Fruit fly (Drosophila melanogaster): ENCODE measurements around the gene CG4678.

Gene CG4678

dm6 chrX:16750712-16751578, 55.0 kb downstream of the CG4678 start (continued):
- TF ChIP-seq Spps (tag; optimal IDR thresholded peaks at IDR 0.05) = peak; percentile 63
- TF ChIP-seq CG3995 (GFP tag; optimal IDR thresholded peaks at IDR 0.05) = no peak
- peak; percentile 35 for TF ChIP-seq CG4730 (GFP tag; IDR thresholded peaks at IDR 0.05)
- no peak for TF ChIP-seq ftz-f1 (GFP tag; optimal IDR thresholded peaks at IDR 0.05)
- no peak for TF ChIP-seq NC2β (GFP tag; optimal IDR thresholded peaks at IDR 0.05)
- peak; percentile 47 for TF ChIP-seq CG8359 (GFP tag; optimal IDR thresholded peaks at IDR 0.05; ENCODE audit: borderline replicate concordance)
- peak; percentile 65 for TF ChIP-seq vvl (GFP tag; IDR thresholded peaks at IDR 0.05)
- TF ChIP-seq unpg (GFP tag; optimal IDR thresholded peaks at IDR 0.05) = peak; percentile 79
- TF ChIP-seq CG6175 (GFP tag; IDR thresholded peaks at IDR 0.05) = no peak
- TF ChIP-seq h (optimal IDR thresholded peaks at IDR 0.05) = no peak
- no peak for TF ChIP-seq CG33213 (GFP tag; optimal IDR thresholded peaks at IDR 0.05)
- TF ChIP-seq tll (GFP tag; optimal IDR thresholded peaks at IDR 0.05) = no peak
- peak; percentile 82 for TF ChIP-seq nmo (GFP tag; optimal IDR thresholded peaks at IDR 0.05)
- TF ChIP-seq CG9437 (GFP tag; optimal IDR thresholded peaks at IDR 0.05) = peak; percentile 53
- TF ChIP-seq CG18619 (GFP tag; optimal IDR thresholded peaks at IDR 0.05) = peak; percentile 67
- TF ChIP-seq ab (GFP tag; optimal IDR thresholded peaks at IDR 0.05) = no peak
- peak; percentile 60 for TF ChIP-seq lmd (GFP tag; IDR thresholded peaks at IDR 0.05)
- TF ChIP-seq Kr (GFP tag; optimal IDR thresholded peaks at IDR 0.05) = no peak
- TF ChIP-seq schlank (tag; optimal IDR thresholded peaks at IDR 0.05) = peak; percentile 16
- peak; percentile 86 for TF ChIP-seq Drgx (GFP tag; IDR thresholded peaks at IDR 0.05)
- no peak for TF ChIP-seq fru (optimal IDR thresholded peaks at IDR 0.05)
- peak; percentile 62 for TF ChIP-seq CrebB (tag; optimal IDR thresholded peaks at IDR 0.05)
- peak; percentile 35 for TF ChIP-seq CG6683 (GFP tag; optimal IDR thresholded peaks at IDR 0.05)
- TF ChIP-seq HmgD (GFP tag; optimal IDR thresholded peaks at IDR 0.05) = no peak
- peak; percentile 12 to 33 for TF ChIP-seq Pdp1 (GFP tag; optimal IDR thresholded peaks at IDR 0.05)
- peak; percentile 71 for TF ChIP-seq Sox102F (GFP tag; optimal IDR thresholded peaks at IDR 0.05)
- no peak for TF ChIP-seq CG43689 (GFP tag; IDR thresholded peaks at IDR 0.05)
- no peak for TF ChIP-seq Atf3 (GFP tag; optimal IDR thresholded peaks at IDR 0.05)
- peak; percentile 78 for TF ChIP-seq corto (GFP tag; optimal IDR thresholded peaks at IDR 0.05)
- no peak for TF ChIP-seq CG16863 (GFP tag; optimal IDR thresholded peaks at IDR 0.05)
- TF ChIP-seq CG15269 (tag; optimal IDR thresholded peaks at IDR 0.05) = peak; percentile 81
- peak in 1 of 2 experiments; percentile 48 for TF ChIP-seq Trl (optimal IDR thresholded peaks at IDR 0.05)
- no peak for TF ChIP-seq Trl (GFP tag; optimal IDR thresholded peaks at IDR 0.05)
- TF ChIP-seq nom (GFP tag; optimal IDR thresholded peaks at IDR 0.05) = peak; percentile 97
- TF ChIP-seq CG7271 (tag; optimal IDR thresholded peaks at IDR 0.05) = no peak
- no peak for TF ChIP-seq amos (GFP tag; IDR thresholded peaks at IDR 0.05; ENCODE audit: partially characterized antibody)
- no peak for TF ChIP-seq Antp (GFP tag; optimal IDR thresholded peaks at IDR 0.05)
- TF ChIP-seq az2 (GFP tag; optimal IDR thresholded peaks at IDR 0.05) = peak; percentile 56
- TF ChIP-seq CG5245 (GFP tag; optimal IDR thresholded peaks at IDR 0.05) = no peak
- peak; percentile 75 for TF ChIP-seq BtbVII (GFP tag; optimal IDR thresholded peaks at IDR 0.05)
- peak; percentile 60 for TF ChIP-seq Xbp1 (GFP tag; optimal IDR thresholded peaks at IDR 0.05)
- peak; percentile 87 for TF ChIP-seq CG18262 (tag; optimal IDR thresholded peaks at IDR 0.05)
- peak; percentile 45 for TF ChIP-seq CG17568 (GFP tag; optimal IDR thresholded peaks at IDR 0.05)
- TF ChIP-seq CG12769 (tag; optimal IDR thresholded peaks at IDR 0.05) = peak; percentile 18
- peak; percentile 4 for TF ChIP-seq YL-1 (GFP tag; optimal IDR thresholded peaks at IDR 0.05)
- TF ChIP-seq dm (GFP tag; optimal IDR thresholded peaks at IDR 0.05) = no peak
- peak; percentile 56 for TF ChIP-seq CG9817 (tag; optimal IDR thresholded peaks at IDR 0.05)
- no peak; the same call in 1 of the 2 replicates for TF ChIP-seq chm (GFP tag; IDR thresholded peaks at IDR 0.05)
- TF ChIP-seq insv (GFP tag; optimal IDR thresholded peaks at IDR 0.05) = peak in 1 of 2 experiments; percentile 28
